Fruit fly (Drosophila melanogaster) whole organism, embryonic: ENCODE data around the gene sesB.

Experiments used
- Atf6 ChIP-seq: fragments of 200-800 bp; sonication (Bioruptor generic); IDR thresholded peaks from 2 replicates; pipeline ENCODE4 v1.3.6; 2022; ENCODE audit warnings: missing biosample characterization, missing genetic modification characterization
- Awh ChIP-seq: fragments of 200-800 bp; sonication (Bioruptor generic); IDR thresholded peaks from 2 replicates; pipeline ENCODE4, ENCODE4 v1.3.6; 2022; ENCODE audit warnings: missing biosample characterization, missing genetic modification characterization
- BEAF-32 ChIP-seq: fragments of 200-800 bp; sonication (Bioruptor generic); optimal IDR thresholded peaks from 3 replicates; lab custom pipeline; 2017; ENCODE audit warnings: missing biosample characterization, missing genetic modification characterization, mild to moderate bottlenecking, moderate library complexity, missing genetic modification reagents
- CG10321 ChIP-seq: fragments of 200-800 bp; sonication (Bioruptor generic); IDR thresholded peaks from 2 replicates; pipeline ENCODE4 v1.3.6; 2022; ENCODE audit warnings: missing biosample characterization, missing genetic modification characterization
- CG10959 ChIP-seq: fragments of 200-800 bp; sonication (Bioruptor generic); IDR thresholded peaks from 2 replicates; pipeline ENCODE4 v1.3.6; 2022; ENCODE audit warnings: missing biosample characterization, missing genetic modification characterization
- CG11560 ChIP-seq: fragments of 200-800 bp; sonication (Bioruptor generic); IDR thresholded peaks from 3 replicates; pipeline ENCODE4 v1.3.6; 2022; ENCODE audit warnings: missing biosample characterization, missing genetic modification characterization
- CG12744 ChIP-seq: fragments of 200-800 bp; sonication (Bioruptor generic); optimal IDR thresholded peaks from 2 replicates; lab custom pipeline; 2016; ENCODE audit warnings: missing biosample characterization, missing genetic modification characterization
- CG14667 ChIP-seq: fragments of 200-800 bp; sonication (Bioruptor generic); IDR thresholded peaks from 2 replicates; pipeline ENCODE4 v1.3.6; 2022; ENCODE audit warnings: missing biosample characterization, missing genetic modification characterization
- CG1647 ChIP-seq: fragments of 200-800 bp; sonication (Bioruptor generic); optimal IDR thresholded peaks from 3 replicates; lab custom pipeline; 2016; ENCODE audit warnings: missing biosample characterization, missing genetic modification characterization
- CG31365 ChIP-seq: fragments of 200-800 bp; sonication (Bioruptor generic); optimal IDR thresholded peaks from 2 replicates; lab custom pipeline; 2018; ENCODE audit warnings: missing biosample characterization, mild to moderate bottlenecking, missing genetic modification characterization
- CG32767 ChIP-seq: fragments of 200-800 bp; sonication (Bioruptor generic); IDR thresholded peaks from 2 replicates; pipeline ENCODE4 v1.3.6; 2022; ENCODE audit warnings: missing biosample characterization, missing genetic modification characterization
- CG3726 ChIP-seq: fragments of 200-800 bp; sonication (Bioruptor generic); IDR thresholded peaks from 3 replicates; pipeline ENCODE4, ENCODE4 v1.3.6; 2022; ENCODE audit warnings: missing biosample characterization, missing genetic modification characterization
- CG3847 ChIP-seq: fragments of 200-800 bp; sonication (Bioruptor generic); IDR thresholded peaks from 2 replicates; pipeline ENCODE4 v1.3.6; 2022; ENCODE audit warnings: missing biosample characterization, missing genetic modification characterization
- CG4328 ChIP-seq: fragments of 200-800 bp; sonication (Bioruptor generic); optimal IDR thresholded peaks from 3 replicates; lab custom pipeline; 2017; ENCODE audit warnings: missing biosample characterization, missing genetic modification reagents, missing genetic modification characterization
- CG6689 ChIP-seq: fragments of 200-800 bp; sonication (Bioruptor generic); IDR thresholded peaks from 2 replicates; pipeline ENCODE4 v1.3.6; 2022; ENCODE audit warnings: missing biosample characterization, missing genetic modification characterization
- CG7786 ChIP-seq: fragments of 200-800 bp; sonication (Bioruptor generic); optimal IDR thresholded peaks from 2 replicates; lab custom pipeline; 2016; ENCODE audit warnings: missing biosample characterization, missing genetic modification characterization
- CG7928 ChIP-seq: fragments of 200-800 bp; sonication (Bioruptor generic); optimal IDR thresholded peaks from 2 replicates; lab custom pipeline; 2017; ENCODE audit warnings: missing biosample characterization, mild to moderate bottlenecking, missing genetic modification characterization
- Chrac-16 ChIP-seq: fragments of 200-800 bp; sonication (Bioruptor generic); optimal IDR thresholded peaks from 3 replicates; lab custom pipeline; 2016; ENCODE audit warnings: missing biosample characterization, missing genetic modification characterization
- D19A ChIP-seq: fragments of 200-800 bp; optimal IDR thresholded peaks from 3 replicates; lab custom pipeline; 2019; ENCODE audit warnings: missing biosample characterization, mild to moderate bottlenecking, missing genetic modification characterization, moderate library complexity
- Deaf1 ChIP-seq: fragments of 200-800 bp; optimal IDR thresholded peaks from 3 replicates; lab custom pipeline; 2019; ENCODE audit warnings: missing biosample characterization, mild to moderate bottlenecking, missing genetic modification characterization, moderate library complexity
- Dfd ChIP-seq, 2 experiments: fragments of >200 bp; optimal IDR thresholded peaks; 2 replicates each; lab custom pipeline; 2017; ENCODE audit warnings: missing biosample characterization in 2 of 2, missing genetic modification characterization in 2 of 2
- Gsc ChIP-seq: fragments of 200-800 bp; sonication (Bioruptor generic); IDR thresholded peaks from 2 replicates; pipeline ENCODE4 v1.3.6; 2022; ENCODE audit warnings: missing biosample characterization, missing genetic modification characterization
- HmgD ChIP-seq: fragments of 200-800 bp; sonication (Bioruptor generic); optimal IDR thresholded peaks from 3 replicates; lab custom pipeline; 2016; ENCODE audit warnings: missing biosample characterization, missing genetic modification characterization
- Scr ChIP-seq: fragments of 200-800 bp; sonication (Bioruptor generic); IDR thresholded peaks from 2 replicates; pipeline ENCODE4 v1.3.6; 2022; ENCODE audit warnings: missing biosample characterization, missing genetic modification characterization; ENCODE audit not compliant: partially characterized antibody
- Usf ChIP-seq: fragments of 200-800 bp; sonication (Bioruptor generic); optimal IDR thresholded peaks from 2 replicates; lab custom pipeline; 2017; ENCODE audit warnings: missing genotype, missing biosample characterization, missing genetic modification characterization
- ato ChIP-seq: fragments of 200-800 bp; sonication (Bioruptor generic); IDR thresholded peaks from 2 replicates; pipeline ENCODE4 v1.3.6; 2022; ENCODE audit warnings: missing biosample characterization, missing genetic modification characterization; ENCODE audit not compliant: partially characterized antibody
- bab2 ChIP-seq: fragments of 200-800 bp; sonication (Bioruptor generic); optimal IDR thresholded peaks from 2 replicates; lab custom pipeline; 2016; ENCODE audit warnings: missing biosample characterization, missing genetic modification characterization
- bigmax ChIP-seq: fragments of 200-800 bp; sonication (Bioruptor generic); optimal IDR thresholded peaks from 2 replicates; lab custom pipeline; 2018; ENCODE audit warnings: missing biosample characterization, mild to moderate bottlenecking, missing genetic modification characterization
- bowl ChIP-seq: fragments of 200-800 bp; sonication (Bioruptor generic); IDR thresholded peaks from 2 replicates; pipeline ENCODE4 v1.3.6; 2022; ENCODE audit warnings: missing biosample characterization, missing genetic modification characterization
- crc ChIP-seq: fragments of 200-800 bp; sonication (Bioruptor generic); optimal IDR thresholded peaks from 2 replicates; lab custom pipeline; 2016; ENCODE audit warnings: missing biosample characterization, missing genetic modification characterization
- crol ChIP-seq: fragments of 200-800 bp; sonication (Bioruptor generic); IDR thresholded peaks from 2 replicates; pipeline ENCODE4 v1.3.6; 2022; ENCODE audit warnings: missing biosample characterization, missing genetic modification characterization
- dimm ChIP-seq: fragments of 200-800 bp; sonication (Bioruptor generic); IDR thresholded peaks from 2 replicates; pipeline ENCODE4 v1.3.6; 2022; ENCODE audit warnings: missing biosample characterization, missing genetic modification characterization
- esg ChIP-seq: fragments of 200-800 bp; sonication (Bioruptor generic); conservative IDR thresholded peaks from 2 replicates; pipeline ENCODE4 v1.3.6; 2022; ENCODE audit warnings: missing biosample characterization, missing genetic modification characterization
- fd3F ChIP-seq: fragments of 200-800 bp; sonication (Bioruptor generic); optimal IDR thresholded peaks from 2 replicates; lab custom pipeline; 2018; ENCODE audit warnings: missing biosample characterization, mild to moderate bottlenecking, missing genetic modification characterization, moderate library complexity
- fru ChIP-seq: fragments of >200 bp; optimal IDR thresholded peaks from 2 replicates; lab custom pipeline; 2017
- inv ChIP-seq: fragments of 200-800 bp; sonication (Bioruptor generic); IDR thresholded peaks from 2 replicates; pipeline ENCODE4 v1.3.6; 2022; ENCODE audit warnings: missing biosample characterization, missing genetic modification characterization; ENCODE audit not compliant: partially characterized antibody
- jigr1 ChIP-seq: fragments of 200-800 bp; sonication (Bioruptor generic); IDR thresholded peaks from 3 replicates; pipeline ENCODE4 v1.3.6; 2022; ENCODE audit warnings: missing biosample characterization, missing genetic modification characterization
- luna ChIP-seq: fragments of 200-800 bp; sonication (Bioruptor generic); optimal IDR thresholded peaks from 2 replicates; lab custom pipeline; 2016; ENCODE audit warnings: missing biosample characterization, missing genetic modification characterization
- nau ChIP-seq: fragments of 200-800 bp; sonication (Bioruptor generic); optimal IDR thresholded peaks from 3 replicates; lab custom pipeline; 2017; ENCODE audit warnings: missing biosample characterization, mild to moderate bottlenecking, missing genetic modification characterization, missing genetic modification reagents
- oc ChIP-seq: fragments of 200-800 bp; sonication (Bioruptor generic); optimal IDR thresholded peaks from 2 replicates; lab custom pipeline; 2018; ENCODE audit warnings: missing biosample characterization, mild to moderate bottlenecking, missing genetic modification characterization, moderate library complexity
- org-1 ChIP-seq: fragments of 200-800 bp; sonication (Bioruptor generic); optimal IDR thresholded peaks from 2 replicates; lab custom pipeline; 2017; ENCODE audit warnings: missing biosample characterization, missing genetic modification characterization
- pan ChIP-seq, 4 experiments: fragments of >200 bp in 3 of 4; fragments of 200-800 bp in 1 of 4; sonication (Bioruptor generic) in 1 of 4; optimal IDR thresholded peaks in 3 of 4; IDR thresholded peaks in 1 of 4; 2 replicates each; pipeline versions ENCODE4 v1.3.6 to Lab custom; 2017 to 2022; ENCODE audit warnings: missing biosample characterization in 2 of 4, missing genetic modification characterization in 2 of 4, mixed read lengths in 1 of 4
- row ChIP-seq: fragments of 200-800 bp; sonication (Bioruptor generic); IDR thresholded peaks from 3 replicates; pipeline ENCODE4 v1.3.6; 2022; ENCODE audit warnings: missing biosample characterization, missing genetic modification characterization
- sc ChIP-seq, 3 experiments: fragments of >200 bp in 2 of 3; fragments of 200-800 bp in 1 of 3; sonication (Bioruptor generic) in 1 of 3; optimal IDR thresholded peaks; 2 replicates in 2 of 3; 3 replicates in 1 of 3; lab custom pipeline; 2017; ENCODE audit warnings: mild to moderate bottlenecking in 1 of 3, missing biosample characterization in 1 of 3, missing genetic modification characterization in 1 of 3, missing genetic modification reagents in 1 of 3
- sens-2 ChIP-seq: fragments of 200-800 bp; sonication (Bioruptor generic); IDR thresholded peaks from 2 replicates; pipeline ENCODE4 v1.3.6; 2022; ENCODE audit warnings: missing biosample characterization, missing genetic modification characterization
- slbo ChIP-seq: fragments of 200-800 bp; sonication (Bioruptor generic); IDR thresholded peaks from 2 replicates; pipeline ENCODE4 v1.3.6; 2022; ENCODE audit warnings: missing biosample characterization, missing genetic modification characterization
- trem ChIP-seq: fragments of 200-800 bp; optimal IDR thresholded peaks from 3 replicates; lab custom pipeline; 2019; ENCODE audit warnings: missing biosample characterization, mild to moderate bottlenecking, missing genetic modification characterization, moderate library complexity
- vvl ChIP-seq: fragments of 200-800 bp; sonication (Bioruptor generic); IDR thresholded peaks from 2 replicates; pipeline ENCODE4 v1.3.6; 2022; ENCODE audit warnings: missing biosample characterization, missing genetic modification characterization
- zfh1 ChIP-seq: fragments of 200-800 bp; sonication (Bioruptor generic); IDR thresholded peaks from 3 replicates; pipeline ENCODE4 v1.3.6; 2022; ENCODE audit warnings: missing biosample characterization, missing genetic modification characterization

Gene sesB

dm6 chrX:10822678-10823440 lies 36.1 kb upstream of the sesB start (continued):
- TF ChIP-seq inv (GFP tag; lab: Robert Waterston, UW) (no peak), crol (GFP tag; lab: Robert Waterston, UW) (no peak), Awh (no peak), nau (GFP tag; lab: Kevin White, UChicago) (peak; percentile 29), CG14667 (GFP tag; lab: Robert Waterston, UW) (no peak), org-1 (peak; percentile 73), CG32767 (GFP tag; lab: Robert Waterston, UW) (0 out of 2 replicates have a peak, but pooled peaks have one; percentile 52), jigr1 (GFP tag; lab: Robert Waterston, UW) (no peak), zfh1 (peak; percentile 48; the same call in 1 of the 3 replicates), ato (no peak), BEAF-32 (GFP tag; lab: Kevin White, UChicago) (no peak), Atf6 (peak; percentile 26; the same call in 1 of the 2 replicates), fd3F (GFP tag; lab: Kevin White, UChicago) (peak; percentile 31), CG10959 (GFP tag; lab: Robert Waterston, UW) (peak; percentile 70; the same call in 1 of the 2 replicates), bab2 (peak; percentile 13), CG4328 (GFP tag; lab: Kevin White, UChicago) (peak; percentile 53), Scr (GFP tag; lab: Robert Waterston, UW) (no peak), CG3726 (no peak), pan (optimal IDR thresholded peaks at IDR 0.05; lab: Kevin White, UChicago) (no peak), pan (GFP tag; optimal IDR thresholded peaks at IDR 0.05 in 1 of 2, IDR thresholded peaks at IDR 0.05 in 1 of 2) (no peak), oc (tag; lab: Kevin White, UChicago) (peak; percentile 53), fru (lab: Kevin White, UChicago) (no peak), vvl (GFP tag; lab: Robert Waterston, UW) (peak; percentile 52; the same call in 1 of the 2 replicates), Usf (GFP tag; lab: Kevin White, UChicago) (peak; percentile 44), sens-2 (GFP tag; lab: Robert Waterston, UW) (no peak), crc (GFP tag; lab: Kevin White, UChicago) (no peak), bigmax (GFP tag; lab: Kevin White, UChicago) (no peak), Deaf1 (peak; percentile 27), Gsc (0 out of 2 replicates have a peak, but pooled peaks have one; percentile 30), row (GFP tag; lab: Robert Waterston, UW) (peak; percentile 76), CG3847 (GFP tag; lab: Robert Waterston, UW) (0 out of 2 replicates have a peak, but pooled peaks have one; percentile 31), CG7786 (no peak), CG11560 (no peak), trem (tag; lab: Kevin White, UChicago) (peak; percentile 61), bowl (GFP tag; lab: Robert Waterston, UW) (no peak), CG6689 (GFP tag; lab: Robert Waterston, UW) (peak; percentile 67), luna (no peak), Dfd (GFP tag; optimal IDR thresholded peaks at IDR 0.05; lab: Kevin White, UChicago) (no peak), sc (optimal IDR thresholded peaks at IDR 0.05; lab: Kevin White, UChicago) (no peak), sc (GFP tag; optimal IDR thresholded peaks at IDR 0.05; lab: Kevin White, UChicago) (peak; percentile 71), Chrac-16 (peak; percentile 37), esg (GFP tag; lab: Robert Waterston, UW) (0 out of 2 replicates have a peak, but pooled peaks have one; percentile 15), CG7928 (GFP tag; lab: Kevin White, UChicago) (no peak), CG1647 (GFP tag; lab: Kevin White, UChicago) (no peak), D19A (tag; lab: Kevin White, UChicago) (peak; percentile 84), CG31365 (tag; lab: Kevin White, UChicago) (peak; percentile 14), CG10321 (GFP tag; lab: Robert Waterston, UW) (no peak), CG12744 (no peak), dimm (GFP tag; lab: Robert Waterston, UW) (no peak), HmgD (GFP tag; lab: Kevin White, UChicago) (no peak), slbo (GFP tag; lab: Robert Waterston, UW) (peak; percentile 58)
